Fruit fly (Drosophila melanogaster) whole organism, embryonic: ENCODE results near the gene CG31788.

Experiments
- Atf-2 ChIP-seq: fragments of 200-800 bp; sonication (Bioruptor generic); optimal IDR thresholded peaks from 2 replicates; lab custom pipeline; 2016; ENCODE audit warnings: missing biosample characterization, missing genetic modification characterization
- CG1024 ChIP-seq: fragments of 200-800 bp; sonication (Bioruptor generic); IDR thresholded peaks from 2 replicates; pipeline ENCODE4 v1.3.6; 2022; ENCODE audit warnings: missing biosample characterization, missing genetic modification characterization
- CG10431 ChIP-seq: fragments of 200-800 bp; sonication (Bioruptor generic); optimal IDR thresholded peaks from 3 replicates; lab custom pipeline; 2018; ENCODE audit warnings: missing biosample characterization, mild to moderate bottlenecking, missing genetic modification characterization
- CG10543 ChIP-seq: fragments of 200-800 bp; sonication (Bioruptor generic); optimal IDR thresholded peaks from 3 replicates; lab custom pipeline; 2017; ENCODE audit warnings: missing biosample characterization, mild to moderate bottlenecking, missing genetic modification characterization, moderate library complexity
- CG11247 ChIP-seq: fragments of 200-800 bp; sonication (Bioruptor generic); IDR thresholded peaks from 2 replicates; pipeline ENCODE4 v1.3.6; 2022; ENCODE audit warnings: missing biosample characterization, missing genetic modification characterization
- CG12299 ChIP-seq: fragments of 200-800 bp; sonication (Bioruptor generic); optimal IDR thresholded peaks from 2 replicates; lab custom pipeline; 2018; ENCODE audit warnings: missing biosample characterization, mild to moderate bottlenecking, missing genetic modification characterization
- CG17186 ChIP-seq: fragments of 200-800 bp; sonication (Bioruptor generic); optimal IDR thresholded peaks from 3 replicates; lab custom pipeline; 2017; ENCODE audit warnings: missing biosample characterization, missing genetic modification reagents, missing genetic modification characterization
- CG2116 ChIP-seq: fragments of 200-800 bp; sonication (Bioruptor generic); optimal IDR thresholded peaks from 3 replicates; lab custom pipeline; 2018; ENCODE audit warnings: missing biosample characterization, mild to moderate bottlenecking, missing genetic modification characterization
- CG3065 ChIP-seq: fragments of 200-800 bp; sonication (Bioruptor generic); optimal IDR thresholded peaks from 2 replicates; lab custom pipeline; 2016; ENCODE audit warnings: missing biosample characterization, missing genetic modification characterization
- CG32772 ChIP-seq: fragments of 200-800 bp; sonication (Bioruptor generic); IDR thresholded peaks from 2 replicates; pipeline ENCODE4 v1.3.6; 2022; ENCODE audit warnings: missing biosample characterization, missing genetic modification characterization
- CG33557 ChIP-seq: fragments of 200-800 bp; sonication (Bioruptor generic); optimal IDR thresholded peaks from 2 replicates; lab custom pipeline; 2019; ENCODE audit warnings: missing biosample characterization, mild to moderate bottlenecking, missing genetic modification characterization, moderate library complexity
- CG34422 ChIP-seq: fragments of 200-800 bp; sonication (Bioruptor generic); IDR thresholded peaks from 3 replicates; pipeline ENCODE4 v1.3.6; 2022; ENCODE audit warnings: missing biosample characterization, missing genetic modification characterization
- CG3838 ChIP-seq: fragments of 200-800 bp; sonication (Bioruptor generic); optimal IDR thresholded peaks from 3 replicates; lab custom pipeline; 2016; ENCODE audit warnings: missing biosample characterization, missing genetic modification characterization
- CG6791 ChIP-seq: fragments of 200-800 bp; sonication (Bioruptor generic); IDR thresholded peaks from 3 replicates; pipeline ENCODE4 v1.3.6; 2022; ENCODE audit warnings: missing biosample characterization, missing genetic modification characterization; ENCODE audit not compliant: partially characterized antibody
- CG7357 ChIP-seq: fragments of 200-800 bp; sonication (Bioruptor generic); IDR thresholded peaks from 3 replicates; pipeline ENCODE4 v1.3.6; 2022; ENCODE audit warnings: missing biosample characterization, missing genetic modification characterization
- CG8765 ChIP-seq: fragments of 200-800 bp; sonication (Bioruptor generic); IDR thresholded peaks from 2 replicates; pipeline ENCODE4 v1.3.6; 2022; ENCODE audit warnings: missing biosample characterization, missing genetic modification characterization
- CHES-1-like ChIP-seq: fragments of 200-800 bp; sonication (Bioruptor generic); optimal IDR thresholded peaks from 2 replicates; lab custom pipeline; 2016; ENCODE audit warnings: missing biosample characterization, missing genetic modification characterization
- Deaf1 ChIP-seq: fragments of 200-800 bp; optimal IDR thresholded peaks from 3 replicates; lab custom pipeline; 2019; ENCODE audit warnings: missing biosample characterization, mild to moderate bottlenecking, missing genetic modification characterization, moderate library complexity
- Fer1 ChIP-seq: fragments of 200-800 bp; sonication (Bioruptor generic); optimal IDR thresholded peaks from 2 replicates; lab custom pipeline; 2017; ENCODE audit warnings: missing biosample characterization, mild to moderate bottlenecking, missing genetic modification characterization
- HmgZ ChIP-seq: fragments of 200-800 bp; sonication (Bioruptor generic); optimal IDR thresholded peaks from 2 replicates; lab custom pipeline; 2018; ENCODE audit warnings: missing biosample characterization, mild to moderate bottlenecking, missing genetic modification characterization
- Sry-β ChIP-seq: fragments of 200-800 bp; sonication (Bioruptor generic); optimal IDR thresholded peaks from 2 replicates; lab custom pipeline; 2018; ENCODE audit warnings: missing biosample characterization, mild to moderate bottlenecking, missing genetic modification characterization, moderate library complexity
- Tbp ChIP-seq: fragments of >200 bp; optimal IDR thresholded peaks from 2 replicates; lab custom pipeline; 2018; ENCODE audit warnings: missing biosample characterization, missing genetic modification characterization
- bcd ChIP-seq: fragments of 200-800 bp; sonication (Bioruptor generic); optimal IDR thresholded peaks from 2 replicates; lab custom pipeline; 2017; ENCODE audit warnings: missing biosample characterization, mild to moderate bottlenecking, missing genetic modification characterization
- bowl ChIP-seq: fragments of 200-800 bp; sonication (Bioruptor generic); IDR thresholded peaks from 2 replicates; pipeline ENCODE4 v1.3.6; 2022; ENCODE audit warnings: missing biosample characterization, missing genetic modification characterization
- bsh ChIP-seq, 2 experiments: fragments of 200-800 bp; sonication (Bioruptor generic); optimal IDR thresholded peaks; 2 replicates each; lab custom pipeline; 2017 to 2018; ENCODE audit warnings: mild to moderate bottlenecking in 2 of 2, missing biosample characterization in 2 of 2, missing genetic modification characterization in 2 of 2, moderate library complexity in 1 of 2
- chif ChIP-seq, 2 experiments: fragments of 200-800 bp; sonication (Bioruptor generic); optimal IDR thresholded peaks; 3 replicates each; lab custom pipeline; 2016; ENCODE audit warnings: missing biosample characterization in 2 of 2, missing genetic modification characterization in 2 of 2
- cwo ChIP-seq: fragments of 200-800 bp; sonication (Bioruptor generic); optimal IDR thresholded peaks from 3 replicates; lab custom pipeline; 2017; ENCODE audit warnings: missing biosample characterization, missing genetic modification characterization, mild to moderate bottlenecking, moderate library complexity, missing genetic modification reagents
- dimm ChIP-seq: fragments of 200-800 bp; sonication (Bioruptor generic); IDR thresholded peaks from 2 replicates; pipeline ENCODE4 v1.3.6; 2022; ENCODE audit warnings: missing biosample characterization, missing genetic modification characterization
- emc ChIP-seq: fragments of 200-800 bp; sonication (Bioruptor generic); optimal IDR thresholded peaks from 2 replicates; lab custom pipeline; 2016; ENCODE audit warnings: missing biosample characterization, missing genetic modification characterization
- exex ChIP-seq: fragments of 200-800 bp; sonication (Bioruptor generic); optimal IDR thresholded peaks from 4 replicates; lab custom pipeline; 2018; ENCODE audit warnings: missing biosample characterization, mild to moderate bottlenecking, missing genetic modification characterization, moderate library complexity
- fd102C ChIP-seq: fragments of 200-800 bp; sonication (Bioruptor generic); optimal IDR thresholded peaks from 2 replicates; lab custom pipeline; 2018; ENCODE audit warnings: missing biosample characterization, mild to moderate bottlenecking, missing genetic modification characterization, moderate library complexity
- gsb ChIP-seq: fragments of 200-800 bp; sonication (Bioruptor generic); IDR thresholded peaks from 2 replicates; pipeline ENCODE4 v1.3.6; 2022; ENCODE audit warnings: missing biosample characterization, missing genetic modification characterization
- h ChIP-seq: fragments of >200 bp; optimal IDR thresholded peaks from 2 replicates; lab custom pipeline; 2017
- hkb ChIP-seq, 2 experiments: fragments of 200-800 bp in 1 of 2; fragments of >200 bp in 1 of 2; sonication (Bioruptor generic) in 1 of 2; IDR thresholded peaks in 1 of 2; optimal IDR thresholded peaks in 1 of 2; 2 replicates each; pipeline versions ENCODE4 v1.3.6 to Lab custom; 2017 to 2022; ENCODE audit warnings: missing biosample characterization in 1 of 2, missing genetic modification characterization in 1 of 2
- kay ChIP-seq: fragments of 200-800 bp; sonication (Bioruptor generic); optimal IDR thresholded peaks from 2 replicates; lab custom pipeline; 2016; ENCODE audit warnings: missing biosample characterization, missing genetic modification characterization
- klu ChIP-seq: fragments of 200-800 bp; sonication (Bioruptor generic); IDR thresholded peaks from 2 replicates; pipeline ENCODE4 v1.3.6; 2022; ENCODE audit warnings: missing biosample characterization, missing genetic modification characterization
- kni ChIP-seq: fragments of 200-800 bp; sonication (Bioruptor generic); optimal IDR thresholded peaks from 3 replicates; lab custom pipeline; 2017; ENCODE audit warnings: mild to moderate bottlenecking, missing biosample characterization, missing genetic modification reagents, missing genetic modification characterization
- row ChIP-seq: fragments of 200-800 bp; sonication (Bioruptor generic); IDR thresholded peaks from 3 replicates; pipeline ENCODE4 v1.3.6; 2022; ENCODE audit warnings: missing biosample characterization, missing genetic modification characterization
- sens-2 ChIP-seq: fragments of 200-800 bp; sonication (Bioruptor generic); IDR thresholded peaks from 2 replicates; pipeline ENCODE4 v1.3.6; 2022; ENCODE audit warnings: missing biosample characterization, missing genetic modification characterization
- sima ChIP-seq: fragments of 200-800 bp; sonication (Bioruptor generic); optimal IDR thresholded peaks from 2 replicates; lab custom pipeline; 2016; ENCODE audit warnings: missing biosample characterization, missing genetic modification characterization
- sqz ChIP-seq: fragments of 200-800 bp; sonication (Bioruptor generic); optimal IDR thresholded peaks from 3 replicates; lab custom pipeline; 2018; ENCODE audit warnings: missing biosample characterization, mild to moderate bottlenecking, missing genetic modification characterization
- sr ChIP-seq: fragments of 200-800 bp; sonication (Bioruptor generic); IDR thresholded peaks from 3 replicates; pipeline ENCODE4 v1.3.6; 2022; ENCODE audit warnings: missing biosample characterization, missing genetic modification characterization
- stc ChIP-seq: fragments of 200-800 bp; sonication (Bioruptor generic); IDR thresholded peaks from 2 replicates; pipeline ENCODE4 v1.3.6; 2022; ENCODE audit warnings: missing biosample characterization, missing genetic modification characterization
- stwl ChIP-seq: fragments of 200-800 bp; sonication (Bioruptor generic); optimal IDR thresholded peaks from 3 replicates; lab custom pipeline; 2018; ENCODE audit warnings: missing biosample characterization, mild to moderate bottlenecking, missing genetic modification characterization, moderate library complexity
- tap ChIP-seq: fragments of 200-800 bp; optimal IDR thresholded peaks from 3 replicates; lab custom pipeline; 2019; ENCODE audit warnings: missing biosample characterization, mild to moderate bottlenecking, missing genetic modification characterization, moderate library complexity
- trem ChIP-seq: fragments of 200-800 bp; optimal IDR thresholded peaks from 3 replicates; lab custom pipeline; 2019; ENCODE audit warnings: missing biosample characterization, mild to moderate bottlenecking, missing genetic modification characterization, moderate library complexity
- trh ChIP-seq: fragments of 200-800 bp; sonication (Bioruptor generic); optimal IDR thresholded peaks from 2 replicates; lab custom pipeline; 2016; ENCODE audit warnings: missing biosample characterization, missing genetic modification characterization
- vfl ChIP-seq: fragments of 200-800 bp; sonication (Bioruptor generic); optimal IDR thresholded peaks from 2 replicates; lab custom pipeline; 2016; ENCODE audit warnings: missing biosample characterization, missing genetic modification characterization
- vvl ChIP-seq: fragments of 200-800 bp; sonication (Bioruptor generic); IDR thresholded peaks from 2 replicates; pipeline ENCODE4 v1.3.6; 2022; ENCODE audit warnings: missing biosample characterization, missing genetic modification characterization
- zf30C ChIP-seq: fragments of 200-800 bp; sonication (Bioruptor generic); optimal IDR thresholded peaks from 3 replicates; lab custom pipeline; 2018; ENCODE audit warnings: missing biosample characterization, mild to moderate bottlenecking, missing genetic modification characterization

The CG31788 gene

DNA sequence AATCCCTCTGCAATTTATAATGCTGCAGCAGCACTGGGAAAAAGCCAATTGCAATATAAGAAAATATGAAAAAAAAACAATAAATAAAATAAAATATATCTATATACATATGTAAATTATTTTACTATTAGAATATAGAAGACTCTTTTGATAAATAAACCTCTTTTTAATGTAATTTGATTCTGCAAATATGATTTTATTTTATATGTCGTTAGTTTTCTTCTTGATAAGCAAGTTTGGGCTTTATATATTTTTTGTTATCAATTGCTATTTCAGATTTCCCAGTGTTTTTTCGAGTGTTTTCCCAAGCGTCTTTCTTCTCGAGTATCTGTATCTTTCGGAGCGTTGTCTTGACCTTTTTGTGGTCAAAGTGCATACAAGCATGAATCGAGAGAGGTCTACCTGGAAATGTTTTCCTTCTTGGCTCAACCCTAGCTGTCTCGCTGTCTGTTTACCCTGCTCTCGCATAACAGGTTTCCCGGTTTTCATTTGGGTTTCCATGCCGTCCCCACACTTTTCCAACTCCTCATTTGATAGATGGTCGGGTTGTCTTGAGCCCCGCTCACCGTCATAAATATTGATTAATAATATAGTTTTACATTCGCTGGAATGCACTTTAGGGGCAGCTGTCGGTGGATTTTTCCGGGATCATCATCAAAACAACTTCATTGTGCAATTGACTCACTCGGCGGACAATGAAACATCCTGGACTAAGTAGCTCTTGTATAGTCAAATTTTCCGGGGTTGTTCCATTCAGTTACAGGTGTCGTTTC lies 47.5 kb upstream of the CG31788 start (continued):
- TF ChIP-seq kay (GFP tag; lab: Kevin White, UChicago) (no peak), bowl (no peak), trh (no peak), stwl (tag; lab: Kevin White, UChicago) (peak; percentile 42), CG10431 (GFP tag; lab: Kevin White, UChicago) (peak; percentile 18), h (lab: Kevin White, UChicago) (no peak), CHES-1-like (GFP tag; lab: Kevin White, UChicago) (no peak), bcd (peak; percentile 29), HmgZ (no peak), Fer1 (GFP tag; lab: Kevin White, UChicago) (no peak), klu (no peak), CG33557 (GFP tag; lab: Kevin White, UChicago) (peak; percentile 93), dimm (GFP tag; lab: Robert Waterston, UW) (no peak), fd102C (GFP tag; lab: Kevin White, UChicago) (no peak), kni (GFP tag; lab: Kevin White, UChicago) (peak; percentile 75), vfl (no peak), sima (GFP tag; lab: Kevin White, UChicago) (no peak), CG6791 (GFP tag; lab: Robert Waterston, UW) (0 out of 3 replicates have a peak, but pooled peaks have one; percentile 17), zf30C (GFP tag; lab: Kevin White, UChicago) (peak; percentile 92), chif (GFP tag; optimal IDR thresholded peaks at IDR 0.05; lab: Kevin White, UChicago) (peak in 1 of 2 experiments; percentile 3), CG3065 (GFP tag; lab: Kevin White, UChicago) (no peak), sens-2 (GFP tag; lab: Robert Waterston, UW) (no peak), CG2116 (peak; percentile 21), exex (tag; lab: Kevin White, UChicago) (no peak), CG11247 (GFP tag; lab: Robert Waterston, UW) (no peak), CG10543 (GFP tag; lab: Kevin White, UChicago) (no peak), CG12299 (tag; lab: Kevin White, UChicago) (no peak), cwo (no peak), bsh (GFP tag; optimal IDR thresholded peaks at IDR 0.05; lab: Kevin White, UChicago) (peak in 1 of 2 experiments; percentile 82), CG1024 (GFP tag; lab: Robert Waterston, UW) (no peak), CG32772 (peak; percentile 36; the same call in 1 of the 2 replicates), Sry-β (GFP tag; lab: Kevin White, UChicago) (no peak), Deaf1 (tag; lab: Kevin White, UChicago) (no peak), sqz (peak; percentile 75), emc (GFP tag; lab: Kevin White, UChicago) (no peak), trem (tag; lab: Kevin White, UChicago) (peak; percentile 76), CG7357 (GFP tag; lab: Robert Waterston, UW) (no peak), row (GFP tag; lab: Robert Waterston, UW) (peak; percentile 64), gsb (no peak), CG8765 (GFP tag; lab: Robert Waterston, UW) (no peak; the same call in 1 of the 2 replicates), CG34422 (no peak; the same call in 2 of the 3 replicates), CG3838 (GFP tag; lab: Kevin White, UChicago) (no peak), tap (tag; lab: Kevin White, UChicago) (no peak), Tbp (no peak), CG17186 (GFP tag; lab: Kevin White, UChicago) (no peak), stc (GFP tag; lab: Robert Waterston, UW) (no peak), sr (GFP tag; lab: Robert Waterston, UW) (no peak), vvl (GFP tag; lab: Robert Waterston, UW) (no peak), Atf-2 (GFP tag; lab: Kevin White, UChicago) (no peak), hkb (optimal IDR thresholded peaks at IDR 0.05; lab: Kevin White, UChicago) (no peak), hkb (GFP tag; IDR thresholded peaks at IDR 0.05; lab: Robert Waterston, UW) (no peak)
